Worm (Caenorhabditis elegans) whole organism, late embryonic: ENCODE measurements around the gene dpy-20.

Source experiments
- ceh-2 ChIP-seq: sonication (generic microtip); optimal IDR thresholded peaks from 2 replicates; lab custom pipeline; 2016; ENCODE audit warnings: missing genotype, missing genetic modification characterization, missing compliant biosample characterization
- madf-2 ChIP-seq: sonication (generic microtip); optimal IDR thresholded peaks from 2 replicates; lab custom pipeline; 2017; ENCODE audit warnings: missing genetic modification characterization, missing compliant biosample characterization
- pha-2 ChIP-seq: sonication (generic microtip); optimal IDR thresholded peaks from 2 replicates; lab custom pipeline; 2017; ENCODE audit warnings: mild to moderate bottlenecking, missing genetic modification characterization, missing compliant biosample characterization
- sox-2 ChIP-seq: fragments of 200-800 bp; sonication (Bioruptor generic); IDR thresholded peaks from 2 replicates; pipeline ENCODE4 v1.3.6; 2022; ENCODE audit warnings: missing genetic modification reagents, missing genetic modification characterization, missing compliant biosample characterization
- tbx-2 ChIP-seq: sonication (generic microtip); optimal IDR thresholded peaks from 2 replicates; lab custom pipeline; 2016; ENCODE audit warnings: missing genetic modification characterization, missing compliant biosample characterization

- TF ChIP-seq tbx-2 (no peak), sox-2 (GFP tag; lab: Robert Waterston, UW) (no peak), ceh-2 (tag; lab: Kevin White, UChicago) (no peak), madf-2 (tag; lab: Kevin White, UChicago) (no peak), pha-2 (tag; lab: Kevin White, UChicago) (no peak)
These were observed 24.6 kb downstream of the dpy-20 start, which contains the start of gene inx-9 for ce11 chrIV:11676054-11676453.
